Worm (Caenorhabditis elegans) whole organism, L2 larva: Measurements from ENCODE around the gene rmif-2.
"Not testable (repeated sequence)": the region's sequence is repeated elsewhere in the genome, so short reads cannot be mapped to it uniquely, and the experiment has no call there.

Experiments used
- nhr-11 ChIP-seq: fragments of 150-350 bp; optimal IDR thresholded peaks from 2 replicates; lab custom pipeline; 2014; ENCODE audit warnings: missing biosample characterization, missing genetic modification characterization
- nhr-77 ChIP-seq: fragments of 150-350 bp; optimal IDR thresholded peaks from 2 replicates; lab custom pipeline; 2014; ENCODE audit warnings: missing biosample characterization, missing genetic modification characterization
- skn-1 ChIP-seq: sonication (generic microtip); optimal IDR thresholded peaks from 2 replicates; lab custom pipeline; 2017; ENCODE audit warnings: missing biosample characterization, missing genetic modification characterization
- unc-39 ChIP-seq: fragments of 150-350 bp; optimal IDR thresholded peaks from 2 replicates; lab custom pipeline; 2014; ENCODE audit warnings: missing biosample characterization, missing genetic modification characterization
- ztf-1 ChIP-seq: fragments of 200-800 bp; sonication (Bioruptor generic); conservative IDR thresholded peaks from 2 replicates; pipeline ENCODE4 v1.3.6; 2022; ENCODE audit warnings: missing genetic modification characterization, missing compliant biosample characterization

ce11 chrIV:1182292-1182691 is at the start of gene rmif-2:
- TF ChIP-seq unc-39 (tag; lab: Kevin White, UChicago); skn-1 (tag; lab: Kevin White, UChicago); nhr-11 (tag; lab: Kevin White, UChicago); nhr-77 (tag; lab: Kevin White, UChicago); ztf-1 (GFP tag; lab: Robert Waterston, UW): not testable (repeated sequence)
